Fruit fly (Drosophila melanogaster) whole organism, embryonic: ENCODE measurements around the gene HipHop.

ENCODE experiments used
- Ada2b ChIP-seq: fragments of 200-800 bp; sonication (Bioruptor generic); IDR thresholded peaks from 2 replicates; pipeline ENCODE4 v1.3.6; 2022; ENCODE audit warnings: missing biosample characterization, missing genetic modification characterization
- Bgb ChIP-seq: fragments of 200-800 bp; sonication (Bioruptor generic); IDR thresholded peaks from 2 replicates; pipeline ENCODE4 v1.3.6; 2022; ENCODE audit warnings: missing biosample characterization, missing genetic modification characterization; ENCODE audit not compliant: partially characterized antibody
- CG10431 ChIP-seq: fragments of 200-800 bp; sonication (Bioruptor generic); optimal IDR thresholded peaks from 3 replicates; lab custom pipeline; 2018; ENCODE audit warnings: missing biosample characterization, mild to moderate bottlenecking, missing genetic modification characterization
- CG11723 ChIP-seq: fragments of 200-800 bp; sonication (Bioruptor generic); optimal IDR thresholded peaks from 2 replicates; lab custom pipeline; 2017; ENCODE audit warnings: missing biosample characterization, mild to moderate bottlenecking, missing genetic modification characterization
- CG14050 ChIP-seq: fragments of 200-800 bp; sonication (Bioruptor generic); IDR thresholded peaks from 3 replicates; pipeline ENCODE4 v1.3.6; 2022; ENCODE audit warnings: missing biosample characterization, missing genetic modification characterization
- CG1602 ChIP-seq: fragments of 200-800 bp; sonication (Bioruptor generic); optimal IDR thresholded peaks from 3 replicates; lab custom pipeline; 2016; ENCODE audit warnings: missing biosample characterization, missing genetic modification characterization
- CG1603 ChIP-seq: fragments of 200-800 bp; sonication (Bioruptor generic); optimal IDR thresholded peaks from 2 replicates; lab custom pipeline; 2019; ENCODE audit warnings: missing biosample characterization, mild to moderate bottlenecking, missing genetic modification characterization, moderate library complexity
- CG17568 ChIP-seq: fragments of 200-800 bp; sonication (Bioruptor generic); optimal IDR thresholded peaks from 2 replicates; lab custom pipeline; 2018; ENCODE audit warnings: missing biosample characterization, mild to moderate bottlenecking, missing genetic modification characterization, moderate library complexity
- CG2120 ChIP-seq: fragments of 200-800 bp; sonication (Bioruptor generic); optimal IDR thresholded peaks from 3 replicates; lab custom pipeline; 2016; ENCODE audit warnings: missing biosample characterization, missing genetic modification characterization
- CG2202 ChIP-seq: fragments of 200-800 bp; sonication (Bioruptor generic); optimal IDR thresholded peaks from 2 replicates; lab custom pipeline; 2018; ENCODE audit warnings: missing biosample characterization, mild to moderate bottlenecking, missing genetic modification characterization
- CG3065 ChIP-seq: fragments of 200-800 bp; sonication (Bioruptor generic); optimal IDR thresholded peaks from 2 replicates; lab custom pipeline; 2016; ENCODE audit warnings: missing biosample characterization, missing genetic modification characterization
- CG3163 ChIP-seq: fragments of 200-800 bp; sonication (Bioruptor generic); optimal IDR thresholded peaks from 3 replicates; lab custom pipeline; 2016; ENCODE audit warnings: missing biosample characterization, missing genetic modification characterization
- CG3847 ChIP-seq: fragments of 200-800 bp; sonication (Bioruptor generic); IDR thresholded peaks from 2 replicates; pipeline ENCODE4 v1.3.6; 2022; ENCODE audit warnings: missing biosample characterization, missing genetic modification characterization
- CG6854 ChIP-seq: fragments of 200-800 bp; sonication (Bioruptor generic); optimal IDR thresholded peaks from 3 replicates; lab custom pipeline; 2017; ENCODE audit warnings: missing biosample characterization, mild to moderate bottlenecking, missing genetic modification characterization
- CG7786 ChIP-seq: fragments of 200-800 bp; sonication (Bioruptor generic); optimal IDR thresholded peaks from 2 replicates; lab custom pipeline; 2016; ENCODE audit warnings: missing biosample characterization, missing genetic modification characterization
- CG7839 ChIP-seq: fragments of 200-800 bp; sonication (Bioruptor generic); optimal IDR thresholded peaks from 3 replicates; lab custom pipeline; 2018; ENCODE audit warnings: missing biosample characterization, mild to moderate bottlenecking, missing genetic modification characterization, moderate library complexity
- CG8478 ChIP-seq: fragments of >200 bp; optimal IDR thresholded peaks from 2 replicates; lab custom pipeline; 2018
- Camta ChIP-seq: fragments of 200-800 bp; sonication (Bioruptor generic); optimal IDR thresholded peaks from 2 replicates; lab custom pipeline; 2016; ENCODE audit warnings: missing biosample characterization, missing genetic modification characterization
- D19A ChIP-seq: fragments of 200-800 bp; optimal IDR thresholded peaks from 3 replicates; lab custom pipeline; 2019; ENCODE audit warnings: missing biosample characterization, mild to moderate bottlenecking, missing genetic modification characterization, moderate library complexity
- Dip3 ChIP-seq: fragments of 200-800 bp; sonication (Bioruptor generic); optimal IDR thresholded peaks from 3 replicates; lab custom pipeline; 2016; ENCODE audit warnings: missing biosample characterization, missing genetic modification characterization
- E2f1 ChIP-seq: fragments of 200-800 bp; sonication (Bioruptor generic); IDR thresholded peaks from 2 replicates; pipeline ENCODE4 v1.3.6; 2022; ENCODE audit warnings: missing biosample characterization, missing genetic modification characterization
- Gsc ChIP-seq: fragments of 200-800 bp; sonication (Bioruptor generic); IDR thresholded peaks from 2 replicates; pipeline ENCODE4 v1.3.6; 2022; ENCODE audit warnings: missing biosample characterization, missing genetic modification characterization
- H15 ChIP-seq: fragments of 200-800 bp; sonication (Bioruptor generic); IDR thresholded peaks from 3 replicates; pipeline ENCODE4 v1.3.6; 2022; ENCODE audit warnings: missing biosample characterization, missing genetic modification characterization
- HLH4C ChIP-seq: fragments of 200-800 bp; sonication (Bioruptor generic); IDR thresholded peaks from 3 replicates; pipeline ENCODE4 v1.3.6; 2022; ENCODE audit warnings: missing biosample characterization, missing genetic modification characterization; ENCODE audit not compliant: partially characterized antibody
- HLH54F ChIP-seq: fragments of 200-800 bp; sonication (Bioruptor generic); optimal IDR thresholded peaks from 3 replicates; lab custom pipeline; 2016; ENCODE audit warnings: missing biosample characterization, missing genetic modification characterization
- Hmr ChIP-seq: fragments of 200-800 bp; sonication (Bioruptor generic); optimal IDR thresholded peaks from 3 replicates; lab custom pipeline; 2017; ENCODE audit warnings: mild to moderate bottlenecking, missing biosample characterization, missing genetic modification reagents, missing genetic modification characterization
- Hr78 ChIP-seq, 2 experiments: fragments of 200-800 bp in 1 of 2; fragments of >200 bp in 1 of 2; sonication (Bioruptor generic) in 1 of 2; optimal IDR thresholded peaks; 2 replicates each; lab custom pipeline; 2017 to 2019; ENCODE audit warnings: missing biosample characterization in 2 of 2, missing genetic modification characterization in 2 of 2, mild to moderate bottlenecking in 1 of 2, moderate library complexity in 1 of 2
- NFAT ChIP-seq: fragments of 200-800 bp; sonication (Bioruptor generic); IDR thresholded peaks from 2 replicates; pipeline ENCODE4 v1.3.6; 2022; ENCODE audit warnings: missing biosample characterization, missing genetic modification characterization
- NfI ChIP-seq: fragments of 200-800 bp; sonication (Bioruptor generic); optimal IDR thresholded peaks from 3 replicates; lab custom pipeline; 2018; ENCODE audit warnings: missing biosample characterization, mild to moderate bottlenecking, missing genetic modification characterization, moderate library complexity
- Poxn ChIP-seq: fragments of 200-800 bp; sonication (Bioruptor generic); IDR thresholded peaks from 2 replicates; pipeline ENCODE4 v1.3.6; 2022; ENCODE audit warnings: missing biosample characterization, missing genetic modification characterization
- Sin3A ChIP-seq: fragments of >200 bp; optimal IDR thresholded peaks from 2 replicates; lab custom pipeline; 2018
- Usf ChIP-seq: fragments of 200-800 bp; sonication (Bioruptor generic); optimal IDR thresholded peaks from 2 replicates; lab custom pipeline; 2017; ENCODE audit warnings: missing genotype, missing biosample characterization, missing genetic modification characterization
- Vsx1 ChIP-seq: fragments of 200-800 bp; sonication (Bioruptor generic); optimal IDR thresholded peaks from 2 replicates; lab custom pipeline; 2017; ENCODE audit warnings: missing biosample characterization, mild to moderate bottlenecking, missing genetic modification characterization, missing genetic modification reagents
- ab ChIP-seq: fragments of 200-800 bp; sonication (Bioruptor generic); optimal IDR thresholded peaks from 2 replicates; lab custom pipeline; 2016; ENCODE audit warnings: missing biosample characterization, missing genetic modification characterization
- bab2 ChIP-seq: fragments of 200-800 bp; sonication (Bioruptor generic); optimal IDR thresholded peaks from 2 replicates; lab custom pipeline; 2016; ENCODE audit warnings: missing biosample characterization, missing genetic modification characterization
- cg ChIP-seq: fragments of 200-800 bp; sonication (Bioruptor generic); optimal IDR thresholded peaks from 3 replicates; lab custom pipeline; 2019; ENCODE audit warnings: missing biosample characterization, mild to moderate bottlenecking, missing genetic modification characterization, moderate library complexity
- dm ChIP-seq: fragments of 200-800 bp; sonication (Bioruptor generic); optimal IDR thresholded peaks from 3 replicates; lab custom pipeline; 2016; ENCODE audit warnings: missing biosample characterization, missing genetic modification characterization
- dmrt11E ChIP-seq: fragments of 200-800 bp; sonication (Bioruptor generic); optimal IDR thresholded peaks from 3 replicates; lab custom pipeline; 2018; ENCODE audit warnings: missing biosample characterization, mild to moderate bottlenecking, missing genetic modification characterization, moderate library complexity
- grau ChIP-seq: fragments of 200-800 bp; optimal IDR thresholded peaks from 3 replicates; lab custom pipeline; 2019; ENCODE audit warnings: missing biosample characterization, mild to moderate bottlenecking, missing genetic modification characterization, moderate library complexity
- hb ChIP-seq: fragments of 200-800 bp; sonication (Bioruptor generic); IDR thresholded peaks from 3 replicates; pipeline ENCODE4 v1.3.6; 2022; ENCODE audit warnings: missing biosample characterization, missing genetic modification characterization; ENCODE audit not compliant: partially characterized antibody
- kni ChIP-seq: fragments of 200-800 bp; sonication (Bioruptor generic); optimal IDR thresholded peaks from 3 replicates; lab custom pipeline; 2017; ENCODE audit warnings: mild to moderate bottlenecking, missing biosample characterization, missing genetic modification reagents, missing genetic modification characterization
- org-1 ChIP-seq: fragments of 200-800 bp; sonication (Bioruptor generic); optimal IDR thresholded peaks from 2 replicates; lab custom pipeline; 2017; ENCODE audit warnings: missing biosample characterization, missing genetic modification characterization
- otp ChIP-seq: fragments of 200-800 bp; sonication (Bioruptor generic); IDR thresholded peaks from 3 replicates; pipeline ENCODE4, ENCODE4 v1.3.6; 2022; ENCODE audit warnings: missing biosample characterization, missing genetic modification characterization
- pan ChIP-seq, 4 experiments: fragments of >200 bp in 3 of 4; fragments of 200-800 bp in 1 of 4; sonication (Bioruptor generic) in 1 of 4; optimal IDR thresholded peaks in 3 of 4; IDR thresholded peaks in 1 of 4; 2 replicates each; pipeline versions ENCODE4 v1.3.6 to Lab custom; 2017 to 2022; ENCODE audit warnings: missing biosample characterization in 2 of 4, missing genetic modification characterization in 2 of 4, mixed read lengths in 1 of 4
- peb ChIP-seq: fragments of 200-800 bp; sonication (Bioruptor generic); IDR thresholded peaks from 2 replicates; pipeline ENCODE4 v1.3.6; 2022; ENCODE audit warnings: missing biosample characterization, missing genetic modification characterization
- pfk ChIP-seq: fragments of 200-800 bp; sonication (Bioruptor generic); optimal IDR thresholded peaks from 2 replicates; lab custom pipeline; 2018; ENCODE audit warnings: missing biosample characterization, mild to moderate bottlenecking, missing genetic modification characterization, moderate library complexity
- row ChIP-seq: fragments of 200-800 bp; sonication (Bioruptor generic); IDR thresholded peaks from 3 replicates; pipeline ENCODE4 v1.3.6; 2022; ENCODE audit warnings: missing biosample characterization, missing genetic modification characterization
- scrt ChIP-seq: fragments of 200-800 bp; sonication (Bioruptor generic); optimal IDR thresholded peaks from 2 replicates; lab custom pipeline; 2018; ENCODE audit warnings: missing biosample characterization, mild to moderate bottlenecking, missing genetic modification characterization, moderate library complexity
- sim ChIP-seq: fragments of 200-800 bp; sonication (Bioruptor generic); IDR thresholded peaks from 2 replicates; pipeline ENCODE4 v1.3.6; 2022; ENCODE audit warnings: missing biosample characterization, missing genetic modification characterization
- tup ChIP-seq: fragments of 200-800 bp; sonication (Bioruptor generic); optimal IDR thresholded peaks from 2 replicates; lab custom pipeline; 2016; ENCODE audit warnings: missing biosample characterization, mild to moderate bottlenecking, missing genetic modification characterization, moderate library complexity
- unpg ChIP-seq: fragments of 200-800 bp; sonication (Bioruptor generic); optimal IDR thresholded peaks from 3 replicates; lab custom pipeline; 2018; ENCODE audit warnings: missing biosample characterization, mild to moderate bottlenecking, missing genetic modification characterization, moderate library complexity

The HipHop gene

dm6 chr3L:18772014-18772560, 48.9 kb upstream of the HipHop start (continued):
- TF ChIP-seq peb (GFP tag; lab: Robert Waterston, UW) (no peak), CG10431 (GFP tag; lab: Kevin White, UChicago) (no peak), Poxn (GFP tag; lab: Robert Waterston, UW) (no peak), grau (tag; lab: Kevin White, UChicago) (peak; percentile 68), NFAT (GFP tag; lab: Robert Waterston, UW) (0 out of 2 replicates have a peak, but pooled peaks have one; percentile 20), Dip3 (GFP tag; lab: Kevin White, UChicago) (no peak), CG2120 (GFP tag; lab: Kevin White, UChicago) (no peak), CG3847 (no peak), CG1602 (no peak), Hr78 (GFP tag; optimal IDR thresholded peaks at IDR 0.05; lab: Kevin White, UChicago) (no peak), scrt (peak; percentile 86), CG6854 (GFP tag; lab: Kevin White, UChicago) (no peak), kni (GFP tag; lab: Kevin White, UChicago) (peak; percentile 32), unpg (no peak), org-1 (GFP tag; lab: Kevin White, UChicago) (no peak), Usf (GFP tag; lab: Kevin White, UChicago) (no peak), pfk (GFP tag; lab: Kevin White, UChicago) (no peak), bab2 (no peak), row (GFP tag; lab: Robert Waterston, UW) (0 out of 3 replicates have a peak, but pooled peaks have one; percentile 15), Ada2b (GFP tag; lab: Robert Waterston, UW) (no peak), Sin3A (lab: Kevin White, UChicago) (no peak), CG3163 (GFP tag; lab: Kevin White, UChicago) (no peak), CG7839 (tag; lab: Kevin White, UChicago) (no peak), Hmr (no peak), CG2202 (tag; lab: Kevin White, UChicago) (no peak), pan (optimal IDR thresholded peaks at IDR 0.05; lab: Kevin White, UChicago) (no peak), pan (GFP tag; optimal IDR thresholded peaks at IDR 0.05 in 1 of 2, IDR thresholded peaks at IDR 0.05 in 1 of 2) (no peak), Vsx1 (GFP tag; lab: Kevin White, UChicago) (no peak), E2f1 (GFP tag; lab: Robert Waterston, UW) (no peak), NfI (no peak), D19A (tag; lab: Kevin White, UChicago) (no peak), CG14050 (GFP tag; lab: Robert Waterston, UW) (no peak; the same call in 2 of the 3 replicates), dmrt11E (tag; lab: Kevin White, UChicago) (no peak), otp (GFP tag; lab: Robert Waterston, UW) (no peak), CG7786 (GFP tag; lab: Kevin White, UChicago) (no peak), CG8478 (no peak), Camta (GFP tag; lab: Kevin White, UChicago) (no peak), cg (GFP tag; lab: Kevin White, UChicago) (no peak), CG3065 (no peak), ab (no peak), sim (GFP tag; lab: Robert Waterston, UW) (no peak), CG11723 (peak; percentile 7), CG1603 (tag; lab: Kevin White, UChicago) (no peak), CG17568 (GFP tag; lab: Kevin White, UChicago) (no peak), HLH54F (no peak), dm (GFP tag; lab: Kevin White, UChicago) (no peak), Gsc (GFP tag; lab: Robert Waterston, UW) (no peak), tup (no peak), Bgb (GFP tag; lab: Robert Waterston, UW) (no peak), H15 (GFP tag; lab: Robert Waterston, UW) (no peak), HLH4C (no peak), hb (GFP tag; lab: Robert Waterston, UW) (no peak)
